Worm (Caenorhabditis elegans): ENCODE results near the gene srg-67.
A peak's percentile ranks its signal among the peaks of the same experiment; 100 is the strongest.

srg-67 gene

DNA sequence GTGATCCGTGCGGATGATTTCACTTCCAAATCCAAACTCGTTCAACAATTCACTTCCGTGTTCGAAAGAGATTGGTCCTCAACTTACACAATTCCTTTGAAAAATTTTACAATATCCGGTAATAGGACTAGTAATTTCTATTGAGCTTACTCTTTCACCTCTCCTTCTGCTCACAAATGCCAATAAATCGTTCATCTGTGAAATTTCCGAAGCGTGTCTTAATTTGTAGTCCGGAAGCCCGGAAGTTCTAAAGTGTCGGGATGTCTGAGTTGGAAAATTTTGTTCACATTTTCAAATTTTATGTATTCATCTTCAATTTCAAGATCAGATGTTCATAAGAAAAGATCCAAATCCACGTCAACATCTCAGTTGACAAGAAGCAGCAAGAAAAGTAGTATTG is 30.7 kb upstream of the srg-67 start, which contains the start of gene T05C3.2:
T05C3.2 (plus strand) TSS at position 301 of the 400 bp plus-strand sequence.
- TF ChIP-seq F10B5.3 (tag; optimal IDR thresholded peaks at IDR 0.05), result no peak
- TF ChIP-seq Y5F2A.4 (GFP tag; optimal IDR thresholded peaks at IDR 0.05), result no peak

- TF ChIP-seq Y5F2A.4 (GFP tag; optimal IDR thresholded peaks at IDR 0.05), result no peak
- no peak for TF ChIP-seq ceh-62 (tag; optimal IDR thresholded peaks at IDR 0.05)
- TF ChIP-seq nhr-28 (tag; optimal IDR thresholded peaks at IDR 0.05), result peak; percentile 66
- no peak for TF ChIP-seq daf-16 (GFP tag; optimal IDR thresholded peaks at IDR 0.05)
- TF ChIP-seq daf-16 (tag; optimal IDR thresholded peaks at IDR 0.05), result peak; percentile 84
- no peak for TF ChIP-seq F37D6.2 (tag; optimal IDR thresholded peaks at IDR 0.05)
- peak in 1 of 2 experiments; percentile 64 for TF ChIP-seq mdl-1 (tag; optimal IDR thresholded peaks at IDR 0.05)
- TF ChIP-seq egl-27 (tag; optimal IDR thresholded peaks at IDR 0.05), result no peak
- TF ChIP-seq nhr-102 (tag; optimal IDR thresholded peaks at IDR 0.05), result no peak
- TF ChIP-seq daf-12 (tag; optimal IDR thresholded peaks at IDR 0.05), result no peak
- peak; percentile 94 for TF ChIP-seq pqm-1 (tag; optimal IDR thresholded peaks at IDR 0.05)
- 0 out of 2 replicates have a peak, but pooled peaks have one; percentile 51 for TF ChIP-seq php-3 (GFP tag; IDR thresholded peaks at IDR 0.05)
- peak; percentile 57 for TF ChIP-seq mxl-3 (GFP tag; optimal IDR thresholded peaks at IDR 0.05)
- TF ChIP-seq lsy-2 (tag; optimal IDR thresholded peaks at IDR 0.05), result no peak
Measured at ce11 chrV:5490205-5490604, 27.4 kb upstream of the srg-67 start, which contains the start of gene T05C3.6. T05C3.6 (plus strand) TSS chrV:5490445.

DNA sequence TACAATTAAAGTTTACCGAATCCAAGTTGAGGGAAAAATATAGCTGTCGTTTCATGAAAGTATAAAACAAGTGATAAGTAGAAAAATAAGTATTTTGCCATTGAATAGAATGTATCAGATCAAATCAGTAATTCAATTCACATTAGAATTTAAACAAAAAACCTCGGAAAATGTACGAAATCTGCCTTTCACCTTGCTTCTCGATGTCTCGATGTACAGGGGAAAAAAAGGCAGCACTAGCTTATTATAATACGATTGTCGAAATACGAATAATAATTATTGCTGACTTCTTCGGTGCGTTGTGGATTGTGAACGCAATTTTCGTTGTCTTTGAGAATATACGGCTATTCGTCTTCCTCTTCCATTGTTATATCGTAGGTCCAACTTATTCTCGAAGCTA is 26.0 kb upstream of the srg-67 start, which contains the start of gene grl-18:
grl-18 (minus strand) TSS at position 101 of the 400 bp plus-strand sequence.
- TF ChIP-seq Y48G9A.11 (GFP tag; IDR thresholded peaks at IDR 0.05), result no peak
- TF ChIP-seq nhr-76 (tag; optimal IDR thresholded peaks at IDR 0.05), result no peak
- no peak for TF ChIP-seq ceh-82 (tag; optimal IDR thresholded peaks at IDR 0.05)
- no peak for TF ChIP-seq ctbp-1 (GFP tag; IDR thresholded peaks at IDR 0.05)
- no peak for TF ChIP-seq ama-1 (optimal IDR thresholded peaks at IDR 0.05)

DNA sequence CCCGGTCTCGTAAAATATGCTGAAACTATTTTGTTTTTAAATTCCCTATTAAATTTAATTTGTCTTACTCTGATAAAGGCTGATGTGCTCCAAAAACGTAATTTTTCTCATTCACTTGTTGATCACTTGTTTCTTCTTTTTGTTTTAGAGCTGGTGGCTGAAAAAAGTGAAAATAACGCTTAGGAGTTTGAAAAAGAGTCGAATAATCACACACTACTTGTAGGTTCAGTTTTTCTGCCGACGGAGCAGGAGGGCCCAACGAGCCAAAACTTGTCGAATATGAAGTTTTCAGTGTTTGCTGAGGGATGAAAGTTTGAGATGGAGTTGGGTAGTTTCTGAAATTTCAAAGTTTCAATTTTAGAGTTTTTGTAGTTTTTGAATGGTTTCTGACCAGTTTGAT is 24.4 kb upstream of the srg-67 start:
- no peak for TF ChIP-seq mdt-29 (GFP tag; IDR thresholded peaks at IDR 0.05)
- no peak for TF ChIP-seq unc-130 (GFP tag; optimal IDR thresholded peaks at IDR 0.05)
- no peak for TF ChIP-seq daf-16 (GFP tag; optimal IDR thresholded peaks at IDR 0.05)
- TF ChIP-seq daf-16 (tag; optimal IDR thresholded peaks at IDR 0.05), result no peak
- no peak for TF ChIP-seq zag-1 (tag; optimal IDR thresholded peaks at IDR 0.05)
- TF ChIP-seq lin-13 (GFP tag; optimal IDR thresholded peaks at IDR 0.05), result no peak
- peak; percentile 92 for TF ChIP-seq aha-1 (tag)

ce11 chrV:5484866-5485265 is 22.1 kb upstream of the srg-67 start, which contains the start of gene srg-65:
srg-65 (minus strand) TSS chrV:5484966.
- TF ChIP-seq daf-19 (GFP tag; conservative IDR thresholded peaks at IDR 0.05) (no peak), Y105C5A.15 (GFP tag; IDR thresholded peaks at IDR 0.05) (no peak)

DNA sequence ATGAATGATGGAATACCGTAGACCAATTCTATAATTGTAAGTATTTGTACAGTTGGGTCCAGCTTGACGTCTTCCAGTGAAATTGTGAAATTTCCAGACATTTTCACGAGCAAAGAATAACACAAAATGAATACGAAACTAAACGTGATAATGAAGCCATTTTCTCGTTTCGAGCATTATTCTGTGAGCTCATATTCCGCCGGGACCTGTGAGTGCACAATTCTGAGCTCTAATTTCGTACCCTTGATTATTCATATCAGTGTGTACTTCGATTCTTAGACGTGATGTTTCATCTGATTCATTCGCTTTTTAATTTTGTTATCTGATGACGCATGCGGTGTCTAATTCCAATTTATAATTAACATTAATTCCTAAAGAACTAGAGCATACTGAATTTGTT is 19.5 kb upstream of the srg-67 start, which contains the start of gene srg-66:
srg-66 (minus strand) TSS at position 101 of the 400 bp plus-strand sequence.
- TF ChIP-seq unc-62 (GFP tag; optimal IDR thresholded peaks at IDR 0.05 in 1 of 2), result no peak
- no peak for TF ChIP-seq unc-62 (tag; optimal IDR thresholded peaks at IDR 0.05)
- no peak for TF ChIP-seq Y75B8A.6 (GFP tag; IDR thresholded peaks at IDR 0.05)
- TF ChIP-seq Y5F2A.4 (GFP tag; optimal IDR thresholded peaks at IDR 0.05), result no peak
- TF ChIP-seq ceh-32 (tag; optimal IDR thresholded peaks at IDR 0.05; ENCODE audit: poor library complexity), result no peak
- no peak for TF ChIP-seq arid-1 (GFP tag; conservative IDR thresholded peaks at IDR 0.05)
- TF ChIP-seq nhr-48 (tag; optimal IDR thresholded peaks at IDR 0.05), result no peak
- no peak for TF ChIP-seq mdl-1 (tag; optimal IDR thresholded peaks at IDR 0.05)
- no peak for TF ChIP-seq pqm-1 (tag; optimal IDR thresholded peaks at IDR 0.05)
- TF ChIP-seq spr-1 (tag; optimal IDR thresholded peaks at IDR 0.05), result no peak
- no peak for TF ChIP-seq dve-1 (tag; optimal IDR thresholded peaks at IDR 0.05; ENCODE audit: insufficient read depth)
- no peak for TF ChIP-seq zfp-3 (GFP tag; conservative IDR thresholded peaks at IDR 0.05)
- no peak for TF ChIP-seq rbr-2 (tag; optimal IDR thresholded peaks at IDR 0.05)

Measured in whole organism, L4 larva.